Worm (Caenorhabditis elegans): ENCODE results near the gene Y71H2AM.11.
A peak's percentile ranks its signal among the peaks of the same experiment; 100 is the strongest.

The Y71H2AM.11 gene

DNA sequence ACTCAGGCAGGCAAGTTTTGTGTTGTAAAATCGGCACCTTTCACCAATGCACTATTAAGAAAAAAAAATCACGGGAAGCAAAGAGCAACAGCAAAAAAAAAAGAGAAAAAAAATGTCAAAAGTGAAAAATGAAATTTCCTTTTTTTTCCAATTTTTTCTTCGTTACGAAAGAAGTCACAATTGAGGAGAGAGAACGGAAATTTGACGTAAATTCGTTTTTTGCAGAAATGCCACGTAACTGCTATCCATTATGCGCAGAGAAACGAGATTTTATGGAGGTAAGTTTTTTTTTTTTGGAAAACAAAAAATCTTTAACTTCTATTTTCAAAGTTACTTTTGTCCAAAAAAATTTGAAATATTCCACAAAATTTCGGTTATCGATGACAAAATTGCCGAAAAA, 38.2 kb downstream of the Y71H2AM.11 start:
- TF ChIP-seq ztf-29 (GFP tag; IDR thresholded peaks at IDR 0.05) (no peak), ztf-23 (GFP tag; IDR thresholded peaks at IDR 0.05) (no peak), med-1 (GFP tag; optimal IDR thresholded peaks at IDR 0.05; ENCODE audit: insufficient read depth) (no peak), flt-1 (GFP tag; IDR thresholded peaks at IDR 0.05) (no peak), cog-1 (tag; optimal IDR thresholded peaks at IDR 0.05) (no peak), ref-1 (GFP tag; conservative IDR thresholded peaks at IDR 0.05) (no peak)

ce11 chrIII:2686064-2686463, 38.8 kb downstream of the Y71H2AM.11 start, which contains the start of the genes Y71H2AL.2, Y71H2AL.4 and pbo-1:
TSS of gene Y71H2AL.2 (plus strand) at chrIII:2686364.
TSS of gene Y71H2AL.4 (plus strand) at chrIII:2686408.
TSS of gene pbo-1 (minus strand) at chrIII:2686463.
- TF ChIP-seq ztf-29 (GFP tag; IDR thresholded peaks at IDR 0.05) = no peak
- TF ChIP-seq ztf-23 (GFP tag; IDR thresholded peaks at IDR 0.05) = no peak
- no peak for TF ChIP-seq med-1 (GFP tag; optimal IDR thresholded peaks at IDR 0.05; ENCODE audit: insufficient read depth)
- no peak for TF ChIP-seq T22C8.4 (GFP tag; IDR thresholded peaks at IDR 0.05)
- TF ChIP-seq cog-1 (tag; optimal IDR thresholded peaks at IDR 0.05) = no peak
- TF ChIP-seq tab-1 (GFP tag; IDR thresholded peaks at IDR 0.05) = no peak
- TF ChIP-seq flt-1 (GFP tag; IDR thresholded peaks at IDR 0.05) = no peak
- no peak for TF ChIP-seq ref-1 (GFP tag; conservative IDR thresholded peaks at IDR 0.05)
- TF ChIP-seq klf-2 (GFP tag; conservative IDR thresholded peaks at IDR 0.05) = no peak

- TF ChIP-seq ref-1 (GFP tag; conservative IDR thresholded peaks at IDR 0.05) (no peak), ztf-29 (GFP tag; IDR thresholded peaks at IDR 0.05) (peak; percentile 67; the same call in 1 of the 2 replicates)
These were observed 41.5 kb downstream of the Y71H2AM.11 start for ce11 chrIII:2683403-2683802.

DNA sequence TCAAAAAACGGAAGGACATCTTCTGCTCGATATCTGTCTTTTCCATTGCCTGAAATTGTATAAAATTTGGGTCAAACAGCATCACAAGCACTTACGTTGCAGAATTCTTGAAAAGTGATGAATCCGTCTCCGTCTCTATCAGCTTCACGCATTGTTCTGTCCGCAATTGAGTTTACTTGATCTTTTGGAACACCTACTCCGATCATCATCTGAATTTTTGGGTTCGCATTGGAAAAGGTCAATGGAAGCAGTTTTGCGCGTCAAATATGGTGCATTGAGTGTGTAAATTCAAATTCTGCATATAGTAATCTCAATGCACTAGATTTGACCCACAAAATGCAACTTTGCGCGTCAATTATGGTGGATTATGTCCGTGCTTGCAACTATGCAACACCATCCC, 43.3 kb downstream of the Y71H2AM.11 start:
- TF ChIP-seq ref-1 (GFP tag; conservative IDR thresholded peaks at IDR 0.05) (no peak), T22C8.4 (GFP tag; IDR thresholded peaks at IDR 0.05) (no peak), flt-1 (GFP tag; IDR thresholded peaks at IDR 0.05) (no peak), ztf-23 (GFP tag; IDR thresholded peaks at IDR 0.05) (no peak), cog-1 (tag; optimal IDR thresholded peaks at IDR 0.05) (no peak), klf-2 (GFP tag; conservative IDR thresholded peaks at IDR 0.05) (no peak), ztf-29 (GFP tag; IDR thresholded peaks at IDR 0.05) (no peak), tab-1 (GFP tag; IDR thresholded peaks at IDR 0.05) (no peak), med-1 (GFP tag; optimal IDR thresholded peaks at IDR 0.05; ENCODE audit: insufficient read depth) (no peak)

DNA sequence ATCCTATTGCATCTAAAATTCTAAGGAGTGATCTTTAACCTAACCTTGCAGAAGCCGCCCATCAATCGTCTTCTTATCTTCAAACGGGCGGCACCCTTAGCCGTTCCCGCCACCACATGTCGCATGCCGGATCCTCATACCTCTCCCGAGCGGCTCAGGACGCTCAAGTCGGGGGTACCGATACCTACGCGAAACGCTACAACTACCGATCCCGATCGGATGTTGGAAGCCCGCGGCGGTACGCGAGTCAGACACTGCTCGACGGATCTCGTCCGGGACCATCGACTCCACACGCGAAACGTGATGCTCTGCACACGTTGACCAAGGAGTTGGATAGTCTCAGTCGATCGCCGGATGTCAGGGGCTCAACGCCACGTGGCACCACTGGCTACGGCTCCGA, 45.5 kb downstream of the Y71H2AM.11 start:
- TF ChIP-seq klf-2 (GFP tag; conservative IDR thresholded peaks at IDR 0.05) = no peak
- no peak for TF ChIP-seq ref-1 (GFP tag; conservative IDR thresholded peaks at IDR 0.05)
- TF ChIP-seq med-1 (GFP tag; optimal IDR thresholded peaks at IDR 0.05; ENCODE audit: insufficient read depth) = no peak
- no peak for TF ChIP-seq ztf-23 (GFP tag; IDR thresholded peaks at IDR 0.05)
- TF ChIP-seq flt-1 (GFP tag; IDR thresholded peaks at IDR 0.05) = no peak
- TF ChIP-seq ztf-29 (GFP tag; IDR thresholded peaks at IDR 0.05) = no peak
- TF ChIP-seq T22C8.4 (GFP tag; IDR thresholded peaks at IDR 0.05) = no peak
- TF ChIP-seq cog-1 (tag; optimal IDR thresholded peaks at IDR 0.05) = no peak
- TF ChIP-seq tab-1 (GFP tag; IDR thresholded peaks at IDR 0.05) = no peak

DNA sequence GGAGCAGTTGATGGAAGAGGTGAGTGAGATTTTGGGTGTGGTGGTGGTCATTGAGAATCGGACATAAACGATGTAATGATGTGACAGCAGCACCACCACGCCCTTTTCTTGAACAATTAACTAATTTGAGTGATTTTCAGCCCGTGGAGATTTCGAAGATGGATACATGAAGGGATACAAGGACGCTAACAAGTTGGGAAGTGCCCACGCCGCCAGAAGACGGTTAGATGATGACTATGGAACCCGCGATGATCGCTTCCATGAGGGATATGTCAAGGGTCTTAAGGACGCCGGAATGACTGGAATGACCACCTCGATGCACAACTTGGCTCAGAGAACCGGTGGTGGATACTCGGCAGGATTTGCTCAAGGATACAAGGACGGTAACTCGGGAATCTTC, 46.9 kb downstream of the Y71H2AM.11 start:
- no peak for TF ChIP-seq cog-1 (tag; optimal IDR thresholded peaks at IDR 0.05)
- TF ChIP-seq flt-1 (GFP tag; IDR thresholded peaks at IDR 0.05) = 0 out of 2 replicates have a peak, but pooled peaks have one; percentile 13

ce11 chrIII:2676097-2676496, 48.8 kb downstream of the Y71H2AM.11 start:
- TF ChIP-seq T22C8.4 (GFP tag; IDR thresholded peaks at IDR 0.05) (no peak), tab-1 (GFP tag; IDR thresholded peaks at IDR 0.05) (no peak), ztf-23 (GFP tag; IDR thresholded peaks at IDR 0.05) (no peak), ref-1 (GFP tag; conservative IDR thresholded peaks at IDR 0.05) (no peak), ztf-29 (GFP tag; IDR thresholded peaks at IDR 0.05) (no peak), cog-1 (tag; optimal IDR thresholded peaks at IDR 0.05) (no peak), klf-2 (GFP tag; conservative IDR thresholded peaks at IDR 0.05) (no peak), flt-1 (GFP tag; IDR thresholded peaks at IDR 0.05) (no peak)

DNA sequence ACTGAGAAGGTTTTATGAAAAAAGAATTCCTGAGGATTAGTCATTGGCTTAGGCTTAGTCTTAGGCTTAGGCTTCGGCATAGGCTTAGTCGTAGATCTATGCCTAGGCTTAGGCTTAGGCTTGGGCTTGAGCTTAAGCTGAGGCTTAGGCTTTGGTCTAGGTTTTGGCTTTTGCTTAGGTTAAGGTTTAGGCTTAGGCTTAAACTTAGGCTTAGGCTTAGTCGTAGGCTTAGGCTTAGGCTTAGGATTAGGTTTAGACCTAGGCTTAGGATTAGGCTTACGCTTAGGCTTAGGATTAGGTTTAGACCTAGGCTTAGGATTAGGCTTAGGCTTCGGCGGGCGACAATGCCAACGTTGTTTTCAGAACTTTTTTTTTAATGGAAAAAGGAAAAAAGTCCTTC, 49.4 kb downstream of the Y71H2AM.11 start:
- TF ChIP-seq tab-1 (GFP tag; IDR thresholded peaks at IDR 0.05) (0 out of 2 replicates have a peak, but pooled peaks have one; percentile 60), ztf-23 (GFP tag; IDR thresholded peaks at IDR 0.05) (no peak), klf-2 (GFP tag; conservative IDR thresholded peaks at IDR 0.05) (no peak), T22C8.4 (GFP tag; IDR thresholded peaks at IDR 0.05) (no peak), med-1 (GFP tag; optimal IDR thresholded peaks at IDR 0.05; ENCODE audit: insufficient read depth) (no peak), ref-1 (GFP tag; conservative IDR thresholded peaks at IDR 0.05) (no peak), flt-1 (GFP tag; IDR thresholded peaks at IDR 0.05) (no peak), ztf-29 (GFP tag; IDR thresholded peaks at IDR 0.05) (peak; percentile 62; the same call in 1 of the 2 replicates), cog-1 (tag; optimal IDR thresholded peaks at IDR 0.05) (no peak)
